Worm (Caenorhabditis elegans): ENCODE measurements around the gene bca-1.
A peak's percentile ranks its signal among the peaks of the same experiment; 100 is the strongest.

DNA sequence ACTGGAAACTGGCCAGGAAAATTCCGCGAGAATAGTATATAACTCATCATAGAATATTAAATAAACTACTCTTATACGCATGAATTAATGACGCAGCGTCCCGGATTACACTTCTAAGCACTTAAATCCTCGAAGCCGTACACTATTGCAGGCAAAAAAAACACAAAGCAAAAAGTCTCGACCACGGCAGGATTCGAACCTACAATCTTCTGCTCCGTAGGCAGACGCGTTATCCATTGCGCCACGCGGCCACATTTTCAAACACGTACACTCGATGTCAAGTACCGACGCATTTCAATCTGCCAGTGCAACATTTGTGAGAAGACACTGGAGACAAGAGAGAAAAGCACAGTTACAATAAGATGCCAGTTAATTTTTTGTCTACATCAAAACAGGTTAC, 15.3 kb upstream of the bca-1 start:
- TF ChIP-seq pat-9 (tag; optimal IDR thresholded peaks at IDR 0.05) (peak; percentile 12), fkh-10 (GFP tag; optimal IDR thresholded peaks at IDR 0.05) (no peak), ama-1 (optimal IDR thresholded peaks at IDR 0.05) (no peak), K02D7.2 (tag; optimal IDR thresholded peaks at IDR 0.05) (no peak), ztf-16 (tag; optimal IDR thresholded peaks at IDR 0.05) (peak; percentile 22), lin-11 (tag; optimal IDR thresholded peaks at IDR 0.05) (peak; percentile 35), pqm-1 (tag; optimal IDR thresholded peaks at IDR 0.05) (no peak)

Data from whole organism, late embryonic.